Worm (Caenorhabditis elegans) whole organism, L3 larva: ENCODE results near the gene K08D8.1.

Experiments
- ZK546.5 ChIP-seq: sonication (generic microtip); optimal IDR thresholded peaks from 2 replicates; lab custom pipeline; 2017; ENCODE audit warnings: missing biosample characterization, missing genetic modification characterization
- ama-1 ChIP-seq: fragments of 150-350 bp; optimal IDR thresholded peaks from 2 replicates; lab custom pipeline; 2018
- ceh-82 ChIP-seq: fragments of 150-350 bp; optimal IDR thresholded peaks from 2 replicates; lab custom pipeline; 2014; ENCODE audit warnings: missing biosample characterization, missing genetic modification characterization
- egl-27 ChIP-seq: sonication (generic microtip); optimal IDR thresholded peaks from 4 replicates; lab custom pipeline; 2017; ENCODE audit warnings: missing biosample characterization, missing genetic modification reagents, missing genetic modification characterization
- elt-2 ChIP-seq: sonication (generic microtip); optimal IDR thresholded peaks from 2 replicates; lab custom pipeline; 2016; ENCODE audit warnings: missing genetic modification reagents, mild to moderate bottlenecking, missing genetic modification characterization, missing compliant biosample characterization
- fkh-2 ChIP-seq: fragments of 150-350 bp; optimal IDR thresholded peaks from 2 replicates; lab custom pipeline; 2014; ENCODE audit warnings: missing biosample characterization, missing genetic modification reagents, missing genetic modification characterization
- jun-1 ChIP-seq: fragments of 150-350 bp; optimal IDR thresholded peaks from 2 replicates; lab custom pipeline; 2014; ENCODE audit warnings: missing biosample characterization, missing genetic modification reagents, missing genetic modification characterization
- lin-15B ChIP-seq: fragments of 150-350 bp; optimal IDR thresholded peaks from 2 replicates; lab custom pipeline; 2014; ENCODE audit warnings: missing biosample characterization, missing genetic modification characterization
- nhr-12 ChIP-seq: fragments of 150-350 bp; optimal IDR thresholded peaks from 2 replicates; lab custom pipeline; 2014; ENCODE audit warnings: missing biosample characterization, missing genetic modification characterization
- nhr-23 ChIP-seq: fragments of 150-350 bp; optimal IDR thresholded peaks from 2 replicates; lab custom pipeline; 2014; ENCODE audit warnings: missing biosample characterization, missing genetic modification reagents, missing genetic modification characterization
- snpc-4 ChIP-seq: fragments of 150-350 bp; optimal IDR thresholded peaks from 2 replicates; lab custom pipeline; 2014; ENCODE audit warnings: missing biosample characterization, missing genetic modification characterization
- unc-39 ChIP-seq: sonication (generic microtip); optimal IDR thresholded peaks from 4 replicates; lab custom pipeline; 2017; ENCODE audit warnings: missing biosample characterization, missing genetic modification characterization
- unc-62 ChIP-seq: fragments of 150-350 bp; sonication (generic microtip); optimal IDR thresholded peaks from 4 replicates; lab custom pipeline; 2014; ENCODE audit warnings: missing biosample characterization, missing genetic modification reagents, missing genetic modification characterization
- ztf-11 ChIP-seq: fragments of 150-350 bp; optimal IDR thresholded peaks from 2 replicates; lab custom pipeline; 2014; ENCODE audit warnings: missing biosample characterization, missing genetic modification characterization

- TF ChIP-seq nhr-12 (tag; lab: Kevin White, UChicago) (no peak), ama-1 (lab: Kevin White, UChicago) (no peak), ceh-82 (tag; lab: Kevin White, UChicago) (no peak), lin-15B (tag; lab: Kevin White, UChicago) (no peak), elt-2 (peak; percentile 56), snpc-4 (tag; lab: Kevin White, UChicago) (no peak), ZK546.5 (tag; lab: Kevin White, UChicago) (no peak), nhr-23 (tag; lab: Kevin White, UChicago) (no peak), jun-1 (tag; lab: Kevin White, UChicago) (no peak), egl-27 (tag; lab: Kevin White, UChicago) (no peak), fkh-2 (tag; lab: Kevin White, UChicago) (no peak), ztf-11 (tag; lab: Kevin White, UChicago) (no peak), unc-62 (GFP tag; lab: Kevin White, UChicago) (no peak), unc-39 (tag; lab: Kevin White, UChicago) (no peak)
Observed at ce11 chrIV:12871445-12871947, 20.8 kb upstream of the K08D8.1 start, which contains the start of gene clec-187.
